Fruit fly (Drosophila melanogaster): ENCODE measurements around the gene inc.

inc gene

dm6 chrX:1565915-1566314, 82.6 kb downstream of the inc start (continued):
- TF ChIP-seq esn (GFP tag; optimal IDR thresholded peaks at IDR 0.05) (no peak), lz (GFP tag; optimal IDR thresholded peaks at IDR 0.05) (no peak), CG6276 (GFP tag; optimal IDR thresholded peaks at IDR 0.05) (no peak), cyc (GFP tag; optimal IDR thresholded peaks at IDR 0.05) (no peak), CG4318 (GFP tag; optimal IDR thresholded peaks at IDR 0.05) (no peak), dac (GFP tag; optimal IDR thresholded peaks at IDR 0.05) (no peak), Blimp-1 (GFP tag; optimal IDR thresholded peaks at IDR 0.05) (no peak)

- no peak for TF ChIP-seq fkh (GFP tag; optimal IDR thresholded peaks at IDR 0.05)
- TF ChIP-seq topi (GFP tag; optimal IDR thresholded peaks at IDR 0.05): no peak
- TF ChIP-seq ss (GFP tag; optimal IDR thresholded peaks at IDR 0.05): peak in 1 of 2 experiments; percentile 70
- no peak for TF ChIP-seq CG3032 (tag; optimal IDR thresholded peaks at IDR 0.05)
- TF ChIP-seq CG6854 (GFP tag; optimal IDR thresholded peaks at IDR 0.05): peak; percentile 26
- no peak for TF ChIP-seq Sox14 (GFP tag; optimal IDR thresholded peaks at IDR 0.05)
- no peak for TF ChIP-seq Ets21C (GFP tag; optimal IDR thresholded peaks at IDR 0.05)
- TF ChIP-seq CG10631 (GFP tag; optimal IDR thresholded peaks at IDR 0.05): no peak
- TF ChIP-seq svp (GFP tag): peak; percentile 21
- peak; percentile 23 for TF ChIP-seq Met (GFP tag; optimal IDR thresholded peaks at IDR 0.05)
- 0 out of 3 replicates have a peak, but pooled peaks have one; percentile 9 for TF ChIP-seq CG6163 (GFP tag; IDR thresholded peaks at IDR 0.05)
- TF ChIP-seq CG11294 (GFP tag; IDR thresholded peaks at IDR 0.05): no peak
- TF ChIP-seq Eip78C (GFP tag): peak; percentile 83
- TF ChIP-seq CG6808 (GFP tag; optimal IDR thresholded peaks at IDR 0.05): no peak
- TF ChIP-seq dac (GFP tag; optimal IDR thresholded peaks at IDR 0.05): no peak
- no peak for TF ChIP-seq CG15336 (GFP tag; IDR thresholded peaks at IDR 0.05)
- TF ChIP-seq vri (GFP tag; optimal IDR thresholded peaks at IDR 0.05): peak; percentile 22
- peak; percentile 2 for TF ChIP-seq net (GFP tag; optimal IDR thresholded peaks at IDR 0.05)
- TF ChIP-seq Sox102F (GFP tag; optimal IDR thresholded peaks at IDR 0.05): peak; percentile 18
Measured at dm6 chrX:1566549-1567174, 83.4 kb downstream of the inc start.

All from whole organism, prepupa.